Fruit fly (Drosophila melanogaster) whole organism, embryonic: ENCODE results near the gene CG11456.

Experiments
- CG1024 ChIP-seq: fragments of 200-800 bp; sonication (Bioruptor generic); IDR thresholded peaks from 2 replicates; pipeline ENCODE4 v1.3.6; 2022; ENCODE audit warnings: missing biosample characterization, missing genetic modification characterization
- CG17328 ChIP-seq: fragments of 200-800 bp; sonication (Bioruptor generic); IDR thresholded peaks from 2 replicates; pipeline ENCODE4 v1.3.6; 2022; ENCODE audit warnings: missing biosample characterization, missing genetic modification characterization
- CG4820 ChIP-seq: fragments of 200-800 bp; sonication (Bioruptor generic); optimal IDR thresholded peaks from 3 replicates; lab custom pipeline; 2016; ENCODE audit warnings: missing biosample characterization, missing genetic modification characterization
- lbe ChIP-seq: fragments of 200-800 bp; sonication (Bioruptor generic); optimal IDR thresholded peaks from 2 replicates; lab custom pipeline; 2016; ENCODE audit warnings: missing biosample characterization, mild to moderate bottlenecking, missing genetic modification characterization

DNA sequence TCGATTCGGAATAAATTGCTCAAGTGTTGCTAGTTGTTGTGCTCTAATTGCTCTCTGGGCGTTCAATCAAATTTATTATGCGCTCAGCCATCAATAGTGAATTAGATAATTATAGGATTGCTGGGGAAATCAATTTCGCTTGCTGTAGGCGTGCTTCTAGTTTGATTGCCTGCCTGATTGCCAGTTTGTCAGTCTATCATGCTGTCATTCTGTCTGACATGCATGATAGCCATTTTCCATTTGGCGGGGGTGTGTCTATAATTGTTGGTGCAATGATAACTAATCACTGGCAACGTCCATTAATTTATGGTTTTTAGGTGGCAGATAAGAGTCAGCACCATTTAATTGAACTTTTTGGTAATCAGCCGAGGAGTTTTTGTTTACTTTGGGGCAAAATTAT lies 15.8 kb downstream of the CG11456 start:
- TF ChIP-seq lbe (GFP tag; lab: Kevin White, UChicago): no peak
- no peak for TF ChIP-seq CG4820 (GFP tag; lab: Kevin White, UChicago)
- TF ChIP-seq CG1024 (GFP tag; lab: Robert Waterston, UW): no peak
- no peak for TF ChIP-seq CG17328 (GFP tag; lab: Robert Waterston, UW)
